Worm (Caenorhabditis elegans) whole organism, young adult: ENCODE measurements around the gene ugt-51.

Source experiments
- B0261.1 ChIP-seq: sonication (generic microtip); optimal IDR thresholded peaks from 2 replicates; lab custom pipeline; 2016; ENCODE audit warnings: mild to moderate bottlenecking, missing genetic modification characterization, moderate library complexity, missing compliant biosample characterization
- B0336.3 ChIP-seq: fragments of 200-800 bp; sonication (Bioruptor generic); IDR thresholded peaks from 2 replicates; pipeline ENCODE4 v1.3.6; 2022; ENCODE audit warnings: missing genetic modification characterization, missing compliant biosample characterization
- C06A6.2 ChIP-seq: fragments of 200-800 bp; sonication (Bioruptor generic); conservative IDR thresholded peaks from 2 replicates; pipeline ENCODE4 v1.3.6; 2022; ENCODE audit warnings: missing genetic modification characterization, missing compliant biosample characterization
- C17E4.6 ChIP-seq: fragments of 200-800 bp; sonication (Bioruptor generic); IDR thresholded peaks from 2 replicates; pipeline ENCODE4 v1.3.6; 2022; ENCODE audit warnings: missing genetic modification reagents, missing genetic modification characterization, missing compliant biosample characterization
- D2030.7 ChIP-seq: fragments of 200-800 bp; sonication (Bioruptor generic); IDR thresholded peaks from 2 replicates; pipeline ENCODE4 v1.3.6; 2022; ENCODE audit warnings: missing genetic modification reagents, missing genetic modification characterization, missing compliant biosample characterization
- F23B12.7 ChIP-seq: sonication (generic microtip); optimal IDR thresholded peaks from 2 replicates; lab custom pipeline; 2017; ENCODE audit warnings: missing genetic modification characterization, mild to moderate bottlenecking, missing compliant biosample characterization, antibody characterized with exemption, moderate library complexity; ENCODE audit not compliant: insufficient read depth
- F37B4.10 ChIP-seq: fragments of 200-800 bp; sonication (Bioruptor generic); IDR thresholded peaks from 2 replicates; pipeline ENCODE4 v1.3.6; 2022; ENCODE audit warnings: missing genetic modification characterization, missing compliant biosample characterization
- F39B2.1 ChIP-seq: fragments of 200-800 bp; sonication (Bioruptor generic); IDR thresholded peaks from 2 replicates; pipeline ENCODE4 v1.3.6; 2022; ENCODE audit warnings: missing genetic modification reagents, missing genetic modification characterization, missing compliant biosample characterization
- F49E8.2 ChIP-seq: sonication (generic microtip); optimal IDR thresholded peaks from 3 replicates; lab custom pipeline; 2017; ENCODE audit warnings: missing genetic modification characterization, mild to moderate bottlenecking, missing compliant biosample characterization, antibody characterized with exemption, moderate library complexity; ENCODE audit not compliant: insufficient read depth
- F57C9.4 ChIP-seq: sonication (generic microtip); optimal IDR thresholded peaks from 2 replicates; lab custom pipeline; 2017; ENCODE audit warnings: mild to moderate bottlenecking, missing genetic modification characterization, missing compliant biosample characterization
- K12H6.12 ChIP-seq: fragments of 200-800 bp; sonication (Bioruptor generic); optimal IDR thresholded peaks from 2 replicates; lab custom pipeline; 2018; ENCODE audit warnings: mild to moderate bottlenecking, missing genetic modification characterization, missing compliant biosample characterization
- Y53G8AR.9 ChIP-seq: fragments of 200-800 bp; sonication (Bioruptor generic); conservative IDR thresholded peaks from 2 replicates; pipeline ENCODE4 v1.3.6; 2022; ENCODE audit warnings: missing genetic modification reagents, missing genetic modification characterization, missing compliant biosample characterization
- ceh-27 ChIP-seq: fragments of 200-800 bp; sonication (Bioruptor generic); optimal IDR thresholded peaks from 2 replicates; lab custom pipeline; 2018; ENCODE audit warnings: mild to moderate bottlenecking, missing genetic modification characterization, moderate library complexity, missing compliant biosample characterization
- ceh-58 ChIP-seq: fragments of 200-800 bp; sonication (Bioruptor generic); IDR thresholded peaks from 2 replicates; pipeline ENCODE4 v1.3.6; 2022; ENCODE audit warnings: missing genetic modification characterization, missing compliant biosample characterization
- ceh-79 ChIP-seq: sonication (generic microtip); optimal IDR thresholded peaks from 2 replicates; lab custom pipeline; 2017; ENCODE audit warnings: mild to moderate bottlenecking, missing genetic modification characterization, missing compliant biosample characterization
- dox-1 ChIP-seq: fragments of 200-800 bp; sonication (Bioruptor generic); IDR thresholded peaks from 2 replicates; pipeline ENCODE4 v1.3.6; 2022; ENCODE audit warnings: missing genetic modification reagents, missing genetic modification characterization, missing compliant biosample characterization
- egl-18 ChIP-seq: fragments of 200-800 bp; sonication (Bioruptor generic); IDR thresholded peaks from 2 replicates; pipeline ENCODE4 v1.3.6; 2022; ENCODE audit warnings: missing genetic modification reagents, missing genetic modification characterization, missing compliant biosample characterization
- egl-44 ChIP-seq: fragments of 200-800 bp; sonication (Bioruptor generic); IDR thresholded peaks from 2 replicates; pipeline ENCODE4 v1.3.6; 2022; ENCODE audit warnings: missing genetic modification reagents, missing genetic modification characterization, missing compliant biosample characterization
- ets-4 ChIP-seq: fragments of 200-800 bp; sonication (Bioruptor generic); optimal IDR thresholded peaks from 2 replicates; lab custom pipeline; 2018; ENCODE audit warnings: mild to moderate bottlenecking, missing genetic modification characterization, missing compliant biosample characterization
- fkh-3 ChIP-seq: sonication (generic microtip); optimal IDR thresholded peaks from 2 replicates; lab custom pipeline; 2016; ENCODE audit warnings: mild to moderate bottlenecking, missing genetic modification characterization, missing compliant biosample characterization
- gei-17 ChIP-seq: fragments of 200-800 bp; sonication (Bioruptor generic); optimal IDR thresholded peaks from 2 replicates; lab custom pipeline; 2018; ENCODE audit warnings: mild to moderate bottlenecking, missing genetic modification characterization, missing compliant biosample characterization
- hlh-12 ChIP-seq: sonication (generic microtip); optimal IDR thresholded peaks from 2 replicates; lab custom pipeline; 2016; ENCODE audit warnings: missing genetic modification characterization, missing compliant biosample characterization
- hmg-1.2 ChIP-seq: fragments of 200-800 bp; sonication (Bioruptor generic); IDR thresholded peaks from 2 replicates; pipeline ENCODE4 v1.3.6; 2022; ENCODE audit warnings: missing genetic modification reagents, missing genetic modification characterization, missing compliant biosample characterization
- hsf-1 ChIP-seq: fragments of 200-800 bp; sonication (Bioruptor generic); IDR thresholded peaks from 2 replicates; pipeline ENCODE4 v1.3.6; 2022; ENCODE audit warnings: missing genetic modification reagents, missing genetic modification characterization, missing compliant biosample characterization
- lag-1 ChIP-seq: fragments of 200-800 bp; sonication (Bioruptor generic); IDR thresholded peaks from 2 replicates; pipeline ENCODE4 v1.3.6; 2022; ENCODE audit warnings: missing genetic modification reagents, missing genetic modification characterization, missing compliant biosample characterization
- lin-26 ChIP-seq: fragments of 200-800 bp; sonication (Bioruptor generic); IDR thresholded peaks from 2 replicates; pipeline ENCODE4 v1.3.6; 2022; ENCODE audit warnings: missing genetic modification reagents, missing genetic modification characterization, missing compliant biosample characterization
- lin-54 ChIP-seq: fragments of 200-800 bp; sonication (Bioruptor generic); optimal IDR thresholded peaks from 2 replicates; lab custom pipeline; 2018; ENCODE audit warnings: mild to moderate bottlenecking, missing genetic modification characterization, missing compliant biosample characterization
- lir-1 ChIP-seq: fragments of 200-800 bp; sonication (Bioruptor generic); conservative IDR thresholded peaks from 2 replicates; pipeline ENCODE4 v1.3.6; 2022; ENCODE audit warnings: missing genetic modification reagents, missing genetic modification characterization, missing compliant biosample characterization
- madf-10 ChIP-seq: sonication (generic microtip); optimal IDR thresholded peaks from 2 replicates; lab custom pipeline; 2016; ENCODE audit warnings: mild to moderate bottlenecking, missing genetic modification characterization, missing compliant biosample characterization
- madf-6 ChIP-seq: fragments of 200-800 bp; sonication (Bioruptor generic); IDR thresholded peaks from 2 replicates; pipeline ENCODE4 v1.3.6; 2022; ENCODE audit warnings: missing genetic modification reagents, missing genetic modification characterization, missing compliant biosample characterization
- nfya-1 ChIP-seq: sonication (generic microtip); optimal IDR thresholded peaks from 2 replicates; lab custom pipeline; 2017; ENCODE audit warnings: antibody characterized with exemption, missing compliant biosample characterization, missing genetic modification characterization, borderline replicate concordance; ENCODE audit not compliant: insufficient read depth
- nhr-120 ChIP-seq: fragments of 200-800 bp; sonication (Bioruptor generic); IDR thresholded peaks from 2 replicates; pipeline ENCODE4 v1.3.6; 2022; ENCODE audit warnings: missing genetic modification characterization, missing compliant biosample characterization
- nhr-90 ChIP-seq: sonication (generic microtip); optimal IDR thresholded peaks from 2 replicates; lab custom pipeline; 2016; ENCODE audit warnings: missing genotype, mild to moderate bottlenecking, missing genetic modification characterization, missing compliant biosample characterization
- rcor-1 ChIP-seq: fragments of 200-800 bp; sonication (Bioruptor generic); IDR thresholded peaks from 2 replicates; pipeline ENCODE4 v1.3.6; 2022; ENCODE audit warnings: missing genetic modification reagents, missing genetic modification characterization, missing compliant biosample characterization
- repo-1 ChIP-seq: sonication (generic microtip); optimal IDR thresholded peaks from 2 replicates; lab custom pipeline; 2017; ENCODE audit warnings: mild to moderate bottlenecking, missing genetic modification characterization, missing compliant biosample characterization
- snpc-3.4 ChIP-seq: sonication (generic microtip); optimal IDR thresholded peaks from 2 replicates; lab custom pipeline; 2017; ENCODE audit warnings: missing genetic modification characterization, mild to moderate bottlenecking, missing compliant biosample characterization, antibody characterized with exemption, moderate library complexity, missing genotype, missing genetic modification reagents
- unc-130 ChIP-seq: sonication (generic microtip); optimal IDR thresholded peaks from 2 replicates; lab custom pipeline; 2016; ENCODE audit warnings: missing genetic modification reagents, missing genetic modification characterization, missing compliant biosample characterization
- unc-62 ChIP-seq: fragments of 150-350 bp; optimal IDR thresholded peaks from 2 replicates; lab custom pipeline; 2014; ENCODE audit warnings: missing biosample characterization, missing genetic modification reagents, missing genetic modification characterization
- ztf-22 ChIP-seq: fragments of 200-800 bp; sonication (Bioruptor generic); optimal IDR thresholded peaks from 2 replicates; lab custom pipeline; 2018; ENCODE audit warnings: mild to moderate bottlenecking, missing genetic modification characterization, moderate library complexity, missing compliant biosample characterization
- ztf-25 ChIP-seq: fragments of 200-800 bp; sonication (Bioruptor generic); IDR thresholded peaks from 2 replicates; pipeline ENCODE4 v1.3.6; 2022; ENCODE audit warnings: missing genetic modification reagents, missing genetic modification characterization, missing compliant biosample characterization
- ztf-6 ChIP-seq: fragments of 200-800 bp; sonication (Bioruptor generic); IDR thresholded peaks from 2 replicates; pipeline ENCODE4 v1.3.6; 2022; ENCODE audit warnings: missing genetic modification reagents, missing genetic modification characterization, missing compliant biosample characterization

The ugt-51 gene

DNA sequence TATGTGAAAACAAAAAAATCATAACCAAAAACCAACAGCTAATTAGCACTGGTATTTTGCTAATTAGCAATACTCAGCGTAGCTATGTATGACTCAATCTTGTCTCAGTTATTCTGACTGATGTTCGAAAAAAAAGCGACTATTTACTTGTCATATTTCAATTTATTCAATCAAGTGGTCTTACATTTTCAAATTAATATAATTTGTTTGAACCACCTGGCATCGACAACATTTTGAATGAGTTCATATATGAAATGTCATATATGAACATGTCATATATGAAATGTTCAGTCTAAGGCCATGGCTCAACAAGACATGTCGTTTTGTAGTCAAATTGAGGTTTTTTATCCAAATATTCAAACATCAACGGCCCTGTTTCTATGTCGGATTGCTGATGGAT, 11.7 kb downstream of the ugt-51 start, which contains the start of gene srw-140:
srw-140 (plus strand) TSS at position 301 of the 400 bp plus-strand sequence.
- TF ChIP-seq unc-130: no peak
- TF ChIP-seq lir-1: no peak
- no peak for TF ChIP-seq hsf-1
- TF ChIP-seq madf-10 (tag; lab: Kevin White, UChicago): no peak
- no peak for TF ChIP-seq ztf-22
- TF ChIP-seq B0336.3 (GFP tag; lab: Robert Waterston, UW): no peak
- no peak for TF ChIP-seq ztf-25 (GFP tag; lab: Robert Waterston, UW)
- TF ChIP-seq ceh-27: no peak
- no peak for TF ChIP-seq C17E4.6
- no peak for TF ChIP-seq repo-1 (tag; lab: Kevin White, UChicago)
- no peak for TF ChIP-seq K12H6.12 (tag; lab: Kevin White, UChicago)
- no peak for TF ChIP-seq lin-26
- no peak for TF ChIP-seq hmg-1.2 (GFP tag; lab: Robert Waterston, UW)

ce11 chrV:5164682-5165081, 12.4 kb downstream of the ugt-51 start, which contains the start of gene abu-7:
TSS of gene abu-7 (minus strand) at chrV:5164782.
- TF ChIP-seq nhr-90 (tag; lab: Kevin White, UChicago): no peak
- no peak for TF ChIP-seq F23B12.7 (tag; lab: Kevin White, UChicago)
- no peak for TF ChIP-seq nfya-1 (tag; lab: Kevin White, UChicago)
- TF ChIP-seq madf-6 (GFP tag; lab: Robert Waterston, UW): no peak
- no peak for TF ChIP-seq madf-10 (tag; lab: Kevin White, UChicago)
- no peak for TF ChIP-seq F49E8.2 (tag; lab: Kevin White, UChicago)
- TF ChIP-seq snpc-3.4 (tag; lab: Kevin White, UChicago): no peak
- no peak for TF ChIP-seq F37B4.10 (GFP tag; lab: Robert Waterston, UW)
- TF ChIP-seq, all 124 proteins: peak for 0

DNA sequence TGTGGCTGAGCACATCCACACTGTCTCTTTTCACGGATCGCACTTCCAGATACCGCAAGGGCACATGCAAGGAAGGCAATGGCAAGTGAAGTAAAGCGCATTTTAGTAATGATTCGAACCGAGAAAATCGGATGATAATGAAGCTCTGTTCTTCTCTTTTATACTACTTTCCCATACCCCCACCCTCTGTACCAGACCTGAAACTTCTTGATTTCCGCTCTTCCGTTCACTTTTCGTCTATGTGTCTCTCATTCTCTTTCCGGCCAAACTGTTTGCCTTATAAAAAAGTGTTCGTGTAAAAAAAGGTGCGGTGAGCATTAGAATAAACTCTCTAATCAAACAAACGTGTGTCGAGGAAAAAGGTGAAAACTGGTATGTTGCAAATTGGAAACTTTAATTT, 15.3 kb downstream of the ugt-51 start, which contains the start of gene abu-6:
abu-6 (minus strand) TSS at position 101 of the 400 bp plus-strand sequence.
- TF ChIP-seq hmg-1.2 (GFP tag; lab: Robert Waterston, UW) (no peak), D2030.7 (GFP tag; lab: Robert Waterston, UW) (no peak), F23B12.7 (tag; lab: Kevin White, UChicago) (no peak), nhr-120 (no peak), lag-1 (no peak), ceh-58 (GFP tag; lab: Robert Waterston, UW) (no peak), egl-44 (GFP tag; lab: Robert Waterston, UW) (no peak), Y53G8AR.9 (GFP tag; lab: Robert Waterston, UW) (no peak), B0261.1 (tag; lab: Kevin White, UChicago) (no peak), fkh-3 (tag; lab: Kevin White, UChicago) (no peak), unc-62 (GFP tag; lab: Kevin White, UChicago) (no peak), K12H6.12 (tag; lab: Kevin White, UChicago) (no peak), rcor-1 (no peak)

ce11 chrV:5158302-5158701, 18.8 kb downstream of the ugt-51 start, which contains the start of gene abu-15:
TSS of gene abu-15 (plus strand) at chrV:5158602.
- TF ChIP-seq ztf-6 (GFP tag; lab: Robert Waterston, UW) (no peak), F37B4.10 (GFP tag; lab: Robert Waterston, UW) (no peak), ets-4 (no peak), F39B2.1 (GFP tag; lab: Robert Waterston, UW) (no peak), egl-18 (GFP tag; lab: Robert Waterston, UW) (no peak), ceh-79 (no peak), gei-17 (GFP tag; lab: Kevin White, UChicago) (no peak), F57C9.4 (no peak), C06A6.2 (no peak), lin-54 (GFP tag; lab: Kevin White, UChicago) (no peak), dox-1 (GFP tag; lab: Robert Waterston, UW) (no peak), hlh-12 (tag; lab: Kevin White, UChicago) (no peak)
